Fruit fly (Drosophila melanogaster) whole organism, adult: Measurements from ENCODE around the gene CG15046.

ENCODE experiments used
- CG11617 ChIP-seq: fragments of 200-800 bp; sonication (Bioruptor generic); optimal IDR thresholded peaks from 2 replicates; lab custom pipeline; 2017; ENCODE audit warnings: mild to moderate bottlenecking, missing biosample characterization, missing genetic modification reagents, missing genetic modification characterization
- CG12768 ChIP-seq: fragments of 200-800 bp; sonication (Bioruptor generic); optimal IDR thresholded peaks from 2 replicates; lab custom pipeline; 2017; ENCODE audit warnings: missing biosample characterization, missing genetic modification characterization, mild to moderate bottlenecking, moderate library complexity, missing genetic modification reagents
- CG14711 ChIP-seq: fragments of 200-800 bp; sonication (Bioruptor generic); optimal IDR thresholded peaks from 2 replicates; lab custom pipeline; 2018; ENCODE audit warnings: missing biosample characterization, mild to moderate bottlenecking, missing genetic modification characterization, moderate library complexity
- CG1620 ChIP-seq: fragments of 200-800 bp; sonication (Bioruptor generic); optimal IDR thresholded peaks from 2 replicates; lab custom pipeline; 2016; ENCODE audit warnings: missing biosample characterization, missing genetic modification characterization
- CG33017 ChIP-seq: fragments of 200-800 bp; sonication (Bioruptor generic); optimal IDR thresholded peaks from 2 replicates; lab custom pipeline; 2018; ENCODE audit warnings: missing biosample characterization, mild to moderate bottlenecking, missing genetic modification characterization, moderate library complexity
- CG5204 ChIP-seq: fragments of 200-800 bp; sonication (Bioruptor generic); optimal IDR thresholded peaks from 2 replicates; lab custom pipeline; 2016; ENCODE audit warnings: missing biosample characterization, missing genetic modification characterization
- CG7045 ChIP-seq: fragments of 200-800 bp; sonication (Bioruptor generic); optimal IDR thresholded peaks from 2 replicates; lab custom pipeline; 2017; ENCODE audit warnings: missing biosample characterization, mild to moderate bottlenecking, missing genetic modification characterization
- CG7101 ChIP-seq: fragments of 200-800 bp; sonication (Bioruptor generic); optimal IDR thresholded peaks from 2 replicates; lab custom pipeline; 2018; ENCODE audit warnings: missing biosample characterization, mild to moderate bottlenecking, missing genetic modification characterization, moderate library complexity
- Clk ChIP-seq: fragments of 200-800 bp; sonication (Bioruptor generic); optimal IDR thresholded peaks from 2 replicates; lab custom pipeline; 2017; ENCODE audit warnings: missing biosample characterization, missing genetic modification characterization
- Crg-1 ChIP-seq: fragments of 200-800 bp; sonication (Bioruptor generic); optimal IDR thresholded peaks from 2 replicates; lab custom pipeline; 2016; ENCODE audit warnings: missing biosample characterization, missing genetic modification characterization
- Hr96 ChIP-seq: fragments of 200-800 bp; sonication (Bioruptor generic); optimal IDR thresholded peaks from 2 replicates; lab custom pipeline; 2016; ENCODE audit warnings: missing biosample characterization, missing genetic modification characterization
- Mnt ChIP-seq: fragments of 200-800 bp; sonication (Bioruptor generic); optimal IDR thresholded peaks from 2 replicates; lab custom pipeline; 2016; ENCODE audit warnings: missing biosample characterization, mild to moderate bottlenecking, missing genetic modification characterization
- bab1 ChIP-seq: fragments of 200-800 bp; sonication (Bioruptor generic); optimal IDR thresholded peaks from 3 replicates; lab custom pipeline; 2019; ENCODE audit warnings: missing biosample characterization, mild to moderate bottlenecking, missing genetic modification characterization, moderate library complexity
- cic ChIP-seq: fragments of 200-800 bp; sonication (Bioruptor generic); optimal IDR thresholded peaks from 2 replicates; lab custom pipeline; 2017; ENCODE audit warnings: missing biosample characterization, mild to moderate bottlenecking, missing genetic modification characterization, moderate library complexity
- cnc ChIP-seq, 2 experiments: fragments of >200 bp; optimal IDR thresholded peaks; 2 replicates each; lab custom pipeline; 2017
- kay ChIP-seq: fragments of 200-800 bp; sonication (Bioruptor generic); peaks from one replicate; lab custom pipeline; 2016; ENCODE audit warnings: missing biosample characterization, missing genetic modification characterization, borderline replicate concordance
- ovo ChIP-seq: fragments of 200-800 bp; sonication (Bioruptor generic); optimal IDR thresholded peaks from 2 replicates; lab custom pipeline; 2016; ENCODE audit warnings: missing biosample characterization, missing genetic modification characterization
- pad ChIP-seq: fragments of 200-800 bp; sonication (Bioruptor generic); optimal IDR thresholded peaks from 3 replicates; lab custom pipeline; 2017; ENCODE audit warnings: missing biosample characterization, missing genetic modification characterization, mild to moderate bottlenecking, moderate library complexity, missing genetic modification reagents
- tj ChIP-seq: fragments of 200-800 bp; sonication (Bioruptor generic); optimal IDR thresholded peaks from 3 replicates; lab custom pipeline; 2017; ENCODE audit warnings: missing biosample characterization, mild to moderate bottlenecking, missing genetic modification characterization, moderate library complexity
- toe ChIP-seq: fragments of 200-800 bp; sonication (Bioruptor generic); optimal IDR thresholded peaks from 2 replicates; lab custom pipeline; 2016; ENCODE audit warnings: missing biosample characterization, missing genetic modification characterization

Gene CG15046

DNA sequence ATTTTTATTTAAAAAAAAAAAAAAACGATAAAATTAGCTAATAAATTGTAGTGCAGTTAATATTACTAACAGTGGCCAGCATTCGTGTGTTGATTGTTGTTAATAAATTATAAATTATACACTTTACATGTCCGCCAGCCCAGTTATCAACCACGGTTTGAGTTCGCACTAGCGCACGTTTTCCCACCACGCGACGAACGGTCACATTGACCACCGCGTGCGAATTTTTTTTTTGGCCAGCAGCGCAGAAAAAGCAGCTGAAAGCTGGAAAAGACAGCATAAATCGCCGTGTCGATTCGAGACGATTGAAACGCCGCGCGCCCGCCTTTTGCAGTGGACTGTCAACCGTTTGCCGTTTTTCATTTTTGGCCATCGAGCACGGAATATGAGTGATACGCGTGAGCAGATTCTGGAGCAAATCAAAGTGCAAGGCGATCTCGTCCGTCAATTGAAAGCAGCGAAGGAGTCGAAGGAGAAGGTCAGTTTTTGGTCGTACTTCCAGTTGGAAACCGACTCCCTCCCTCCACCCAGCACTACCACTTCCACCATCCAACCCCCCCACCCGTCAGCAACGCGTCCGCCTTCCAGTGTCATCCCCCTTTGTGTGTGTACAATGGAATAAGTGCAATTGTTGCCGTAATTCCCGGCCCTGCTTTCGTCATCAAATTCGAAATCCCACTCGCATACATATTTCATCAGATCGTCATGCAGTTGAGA, 25.9 kb upstream of the CG15046 start, which contains the start of the genes Bx and HisRS:
Bx (plus strand) TSS at position 224 of the 717 bp plus-strand sequence.
HisRS (plus strand) TSS at position 224 of the 717 bp plus-strand sequence.
- TF ChIP-seq kay (GFP tag; lab: Kevin White, UChicago), result no peak
- TF ChIP-seq Mnt (GFP tag; lab: Kevin White, UChicago), result peak; percentile 100
- no peak for TF ChIP-seq Clk (GFP tag; lab: Kevin White, UChicago)
- no peak for TF ChIP-seq cic (GFP tag; lab: Kevin White, UChicago)
- peak; percentile 76 for TF ChIP-seq tj (GFP tag; lab: Kevin White, UChicago)
- peak; percentile 2 for TF ChIP-seq CG7101 (tag; lab: Kevin White, UChicago)

DNA sequence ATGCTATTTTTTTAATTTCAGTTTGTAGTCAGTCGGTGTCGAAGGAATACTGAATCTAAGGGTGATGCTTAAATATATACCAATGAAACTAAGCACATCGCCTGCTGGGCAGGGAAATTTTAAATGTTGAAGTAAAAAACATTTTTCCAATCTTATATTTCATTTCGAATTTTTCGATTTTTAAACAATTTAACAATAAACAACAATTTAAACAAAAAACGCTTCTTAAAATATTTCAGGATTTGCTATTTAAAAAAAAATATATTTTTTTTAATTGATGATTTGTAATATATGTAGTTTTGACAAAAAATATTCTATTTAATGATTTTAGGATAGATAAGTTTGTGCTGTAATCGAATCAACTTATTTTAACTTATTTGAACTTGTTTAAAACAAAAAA, 25.3 kb upstream of the CG15046 start, which contains the start of gene CG6470:
CG6470 (minus strand) TSS at position 101 of the 400 bp plus-strand sequence.
- no peak for TF ChIP-seq cic (GFP tag; lab: Kevin White, UChicago)

DNA sequence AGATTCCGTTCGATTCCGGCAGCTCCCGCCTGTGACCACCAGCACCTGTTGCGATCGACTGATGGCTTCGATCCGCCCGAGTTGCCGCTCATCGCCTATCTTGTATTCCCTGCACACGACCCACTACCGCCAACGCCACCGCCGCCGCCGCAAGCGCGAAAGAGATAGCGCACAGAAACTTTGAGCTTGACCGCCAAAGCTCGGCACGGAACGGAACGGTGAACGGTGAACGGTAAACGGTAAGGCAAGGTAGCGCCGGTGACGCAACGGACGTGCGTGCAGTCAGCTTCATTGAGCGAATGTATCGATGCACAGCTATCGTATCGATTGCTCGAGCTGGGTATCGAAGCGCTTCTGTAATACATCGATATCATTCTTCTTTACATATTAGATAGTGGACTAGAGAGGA, 22.9 kb upstream of the CG15046 start, which contains the start of gene Ggt-1:
Ggt-1 (minus strand) TSS at position 251 of the 409 bp plus-strand sequence.
- TF ChIP-seq CG33017, result no peak
- no peak for TF ChIP-seq Clk (GFP tag; lab: Kevin White, UChicago)
- TF ChIP-seq Crg-1 (GFP tag; lab: Kevin White, UChicago), result no peak
- TF ChIP-seq CG14711, result peak; percentile 34
- TF ChIP-seq kay (GFP tag; lab: Kevin White, UChicago), result no peak
- TF ChIP-seq bab1, result peak; percentile 77
- peak; percentile 34 for TF ChIP-seq Hr96 (GFP tag; lab: Kevin White, UChicago)
- TF ChIP-seq Mnt (GFP tag; lab: Kevin White, UChicago), result peak; percentile 46
- no peak for TF ChIP-seq toe
- peak; percentile 31 for TF ChIP-seq CG7101 (tag; lab: Kevin White, UChicago)
- no peak for TF ChIP-seq CG1620 (GFP tag; lab: Kevin White, UChicago)
- TF ChIP-seq ovo (GFP tag; lab: Kevin White, UChicago), result peak; percentile 98
- no peak for TF ChIP-seq cnc (optimal IDR thresholded peaks at IDR 0.05; lab: Kevin White, UChicago)
- peak; percentile 58 for TF ChIP-seq pad
- no peak for TF ChIP-seq cic (GFP tag; lab: Kevin White, UChicago)
- no peak for TF ChIP-seq tj (GFP tag; lab: Kevin White, UChicago)
- no peak for TF ChIP-seq CG7045
- TF ChIP-seq CG12768, result no peak
- no peak for TF ChIP-seq CG11617 (GFP tag; lab: Kevin White, UChicago)
- no peak for TF ChIP-seq CG5204 (GFP tag; lab: Kevin White, UChicago)

DNA sequence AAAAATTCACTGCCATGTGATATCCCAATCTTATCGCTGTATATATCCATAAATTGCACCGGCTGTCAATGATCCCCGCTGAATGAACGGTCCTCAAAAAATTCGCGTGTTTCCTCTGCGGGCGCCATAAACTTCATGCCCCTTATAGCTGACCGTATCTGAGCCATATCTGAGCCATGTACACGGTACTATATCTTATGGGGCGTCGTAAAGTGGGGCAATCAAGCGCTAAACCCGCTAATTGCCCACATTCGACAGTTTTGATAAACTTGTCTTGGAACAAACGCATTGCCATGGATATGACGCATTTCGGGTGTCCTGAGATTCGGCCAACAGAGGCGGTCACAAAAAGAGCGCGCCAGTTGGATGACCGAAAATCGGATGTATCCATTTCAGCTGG, 21.5 kb upstream of the CG15046 start:
- no peak for TF ChIP-seq Mnt (GFP tag; lab: Kevin White, UChicago)
- peak; percentile 33 for TF ChIP-seq CG7101 (tag; lab: Kevin White, UChicago)
- TF ChIP-seq CG11617 (GFP tag; lab: Kevin White, UChicago), result no peak
- TF ChIP-seq CG7045, result peak; percentile 3
- TF ChIP-seq toe, result no peak
- TF ChIP-seq kay (GFP tag; lab: Kevin White, UChicago), result no peak

DNA sequence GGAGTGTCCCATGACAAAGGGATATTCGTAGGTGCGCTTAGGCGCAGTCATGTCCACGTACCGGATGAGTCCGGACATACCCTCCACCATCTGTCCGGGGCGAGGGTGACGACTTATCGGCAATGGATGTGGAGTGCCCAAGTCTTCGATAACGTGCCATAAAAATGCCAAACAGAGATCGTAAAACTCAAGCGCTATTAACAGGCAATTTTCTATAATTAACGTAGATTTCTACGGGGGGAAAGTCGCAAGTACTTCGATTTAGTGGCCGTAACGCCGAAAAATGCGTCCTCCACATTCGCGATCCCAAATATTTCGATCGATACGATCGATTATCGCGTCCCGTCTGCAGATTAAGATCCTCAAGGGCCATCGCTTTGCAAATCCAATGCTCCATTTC, 20.0 kb upstream of the CG15046 start:
- no peak for TF ChIP-seq bab1
- no peak for TF ChIP-seq kay (GFP tag; lab: Kevin White, UChicago)
- TF ChIP-seq CG7045, result no peak
- no peak for TF ChIP-seq CG1620 (GFP tag; lab: Kevin White, UChicago)
- no peak for TF ChIP-seq CG14711
- no peak for TF ChIP-seq CG5204 (GFP tag; lab: Kevin White, UChicago)
- no peak for TF ChIP-seq cic (GFP tag; lab: Kevin White, UChicago)
- TF ChIP-seq CG33017, result no peak

DNA sequence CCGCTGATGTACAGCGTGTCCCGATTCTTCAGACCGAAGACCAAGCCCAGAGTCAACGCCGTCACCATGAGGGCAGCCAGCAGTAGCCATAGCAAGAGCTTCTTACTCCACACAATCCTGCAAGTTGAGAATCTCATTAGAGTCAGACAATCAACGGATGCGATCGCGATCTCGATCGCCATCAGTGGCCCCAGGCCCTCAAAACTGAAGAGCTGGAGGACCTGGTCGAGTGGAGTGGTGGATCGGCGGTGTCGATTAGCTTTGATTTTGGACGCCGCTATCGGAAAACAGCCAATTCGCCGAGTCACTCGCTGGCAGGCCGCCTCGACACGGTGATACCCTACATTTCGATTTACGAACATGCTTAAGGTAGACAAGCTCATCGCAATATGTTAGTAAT, 19.1 kb upstream of the CG15046 start:
- TF ChIP-seq Crg-1 (GFP tag; lab: Kevin White, UChicago) (no peak), Clk (GFP tag; lab: Kevin White, UChicago) (no peak), CG33017 (no peak)

DNA sequence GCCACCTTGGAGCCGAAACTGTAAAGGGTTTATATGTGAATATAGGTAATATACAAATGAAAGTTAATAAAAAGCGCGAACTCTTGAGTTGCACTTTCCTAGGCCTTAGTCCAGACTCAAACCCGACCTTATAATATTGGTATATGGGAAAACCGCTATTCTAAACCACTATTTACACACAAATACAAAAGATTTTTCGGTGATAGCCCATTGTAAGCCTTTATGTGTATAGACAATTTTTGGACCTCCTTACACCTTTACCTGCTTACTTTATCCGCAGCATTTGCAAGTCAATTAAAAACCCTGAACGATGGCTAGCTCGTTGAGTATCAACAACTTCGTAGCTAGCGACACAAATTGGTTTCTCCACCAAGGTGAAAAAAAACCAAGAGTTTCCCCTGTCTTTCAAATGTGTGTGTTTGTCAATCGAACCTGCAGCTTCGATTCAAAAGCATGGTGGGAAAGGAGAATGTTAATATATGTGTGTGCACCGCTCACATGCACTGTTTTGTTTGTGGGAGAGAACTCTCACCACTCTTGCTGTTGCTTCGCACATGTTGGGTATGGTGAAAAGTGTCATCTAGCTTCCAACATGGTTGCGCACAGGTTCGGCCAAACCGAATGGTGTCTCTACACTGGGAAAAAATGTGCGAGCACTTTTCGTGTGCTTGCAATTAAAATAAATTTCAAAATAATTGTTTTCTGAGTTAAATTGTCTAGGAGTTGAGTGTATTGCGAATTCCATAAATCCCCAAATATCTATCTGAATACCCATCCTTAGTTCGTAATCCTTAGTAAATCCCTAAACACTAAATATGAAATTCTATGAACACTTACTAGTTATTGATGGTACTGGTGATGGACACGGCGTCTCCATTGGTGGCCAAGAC, 17.5 kb upstream of the CG15046 start:
- no peak for TF ChIP-seq CG7101 (tag; lab: Kevin White, UChicago)
- peak; percentile 24 for TF ChIP-seq CG14711
- TF ChIP-seq CG11617 (GFP tag; lab: Kevin White, UChicago), result peak; percentile 31
- peak; percentile 20 for TF ChIP-seq Hr96 (GFP tag; lab: Kevin White, UChicago)
- TF ChIP-seq kay (GFP tag; lab: Kevin White, UChicago), result no peak
- no peak for TF ChIP-seq CG5204 (GFP tag; lab: Kevin White, UChicago)
- peak; percentile 99 for TF ChIP-seq pad
- peak; percentile 5 for TF ChIP-seq tj (GFP tag; lab: Kevin White, UChicago)
- no peak for TF ChIP-seq Clk (GFP tag; lab: Kevin White, UChicago)
